Fruit fly (Drosophila melanogaster) whole organism, adult: ENCODE results near the gene CG43155.
A peak's percentile ranks its signal among the peaks of the same experiment; 100 is the strongest.

ENCODE experiments used
- CG11617 ChIP-seq: fragments of 200-800 bp; sonication (Bioruptor generic); optimal IDR thresholded peaks from 2 replicates; lab custom pipeline; 2017; ENCODE audit warnings: mild to moderate bottlenecking, missing biosample characterization, missing genetic modification reagents, missing genetic modification characterization
- CG12768 ChIP-seq: fragments of 200-800 bp; sonication (Bioruptor generic); optimal IDR thresholded peaks from 2 replicates; lab custom pipeline; 2017; ENCODE audit warnings: missing biosample characterization, missing genetic modification characterization, mild to moderate bottlenecking, moderate library complexity, missing genetic modification reagents
- CG14711 ChIP-seq: fragments of 200-800 bp; sonication (Bioruptor generic); optimal IDR thresholded peaks from 2 replicates; lab custom pipeline; 2018; ENCODE audit warnings: missing biosample characterization, mild to moderate bottlenecking, missing genetic modification characterization, moderate library complexity
- CG1620 ChIP-seq: fragments of 200-800 bp; sonication (Bioruptor generic); optimal IDR thresholded peaks from 2 replicates; lab custom pipeline; 2016; ENCODE audit warnings: missing biosample characterization, missing genetic modification characterization
- CG33017 ChIP-seq: fragments of 200-800 bp; sonication (Bioruptor generic); optimal IDR thresholded peaks from 2 replicates; lab custom pipeline; 2018; ENCODE audit warnings: missing biosample characterization, mild to moderate bottlenecking, missing genetic modification characterization, moderate library complexity
- CG5204 ChIP-seq: fragments of 200-800 bp; sonication (Bioruptor generic); optimal IDR thresholded peaks from 2 replicates; lab custom pipeline; 2016; ENCODE audit warnings: missing biosample characterization, missing genetic modification characterization
- CG7045 ChIP-seq: fragments of 200-800 bp; sonication (Bioruptor generic); optimal IDR thresholded peaks from 2 replicates; lab custom pipeline; 2017; ENCODE audit warnings: missing biosample characterization, mild to moderate bottlenecking, missing genetic modification characterization
- CG7101 ChIP-seq: fragments of 200-800 bp; sonication (Bioruptor generic); optimal IDR thresholded peaks from 2 replicates; lab custom pipeline; 2018; ENCODE audit warnings: missing biosample characterization, mild to moderate bottlenecking, missing genetic modification characterization, moderate library complexity
- Clk ChIP-seq: fragments of 200-800 bp; sonication (Bioruptor generic); optimal IDR thresholded peaks from 2 replicates; lab custom pipeline; 2017; ENCODE audit warnings: missing biosample characterization, missing genetic modification characterization
- Crg-1 ChIP-seq: fragments of 200-800 bp; sonication (Bioruptor generic); optimal IDR thresholded peaks from 2 replicates; lab custom pipeline; 2016; ENCODE audit warnings: missing biosample characterization, missing genetic modification characterization
- Hr96 ChIP-seq: fragments of 200-800 bp; sonication (Bioruptor generic); optimal IDR thresholded peaks from 2 replicates; lab custom pipeline; 2016; ENCODE audit warnings: missing biosample characterization, missing genetic modification characterization
- Mnt ChIP-seq: fragments of 200-800 bp; sonication (Bioruptor generic); optimal IDR thresholded peaks from 2 replicates; lab custom pipeline; 2016; ENCODE audit warnings: missing biosample characterization, mild to moderate bottlenecking, missing genetic modification characterization
- bab1 ChIP-seq: fragments of 200-800 bp; sonication (Bioruptor generic); optimal IDR thresholded peaks from 3 replicates; lab custom pipeline; 2019; ENCODE audit warnings: missing biosample characterization, mild to moderate bottlenecking, missing genetic modification characterization, moderate library complexity
- cic ChIP-seq: fragments of 200-800 bp; sonication (Bioruptor generic); optimal IDR thresholded peaks from 2 replicates; lab custom pipeline; 2017; ENCODE audit warnings: missing biosample characterization, mild to moderate bottlenecking, missing genetic modification characterization, moderate library complexity
- cnc ChIP-seq, 2 experiments: fragments of >200 bp; optimal IDR thresholded peaks; 2 replicates each; lab custom pipeline; 2017
- kay ChIP-seq: fragments of 200-800 bp; sonication (Bioruptor generic); peaks from one replicate; lab custom pipeline; 2016; ENCODE audit warnings: missing biosample characterization, missing genetic modification characterization, borderline replicate concordance
- ovo ChIP-seq: fragments of 200-800 bp; sonication (Bioruptor generic); optimal IDR thresholded peaks from 2 replicates; lab custom pipeline; 2016; ENCODE audit warnings: missing biosample characterization, missing genetic modification characterization
- pad ChIP-seq: fragments of 200-800 bp; sonication (Bioruptor generic); optimal IDR thresholded peaks from 3 replicates; lab custom pipeline; 2017; ENCODE audit warnings: missing biosample characterization, missing genetic modification characterization, mild to moderate bottlenecking, moderate library complexity, missing genetic modification reagents
- tj ChIP-seq: fragments of 200-800 bp; sonication (Bioruptor generic); optimal IDR thresholded peaks from 3 replicates; lab custom pipeline; 2017; ENCODE audit warnings: missing biosample characterization, mild to moderate bottlenecking, missing genetic modification characterization, moderate library complexity
- toe ChIP-seq: fragments of 200-800 bp; sonication (Bioruptor generic); optimal IDR thresholded peaks from 2 replicates; lab custom pipeline; 2016; ENCODE audit warnings: missing biosample characterization, missing genetic modification characterization

Gene CG43155

dm6 chrX:11468304-11468703, 8.7 kb downstream of the CG43155 start:
- TF ChIP-seq CG11617 (GFP tag; lab: Kevin White, UChicago) (no peak), CG5204 (GFP tag; lab: Kevin White, UChicago) (no peak), ovo (GFP tag; lab: Kevin White, UChicago) (no peak), CG14711 (tag; lab: Kevin White, UChicago) (no peak), Hr96 (GFP tag; lab: Kevin White, UChicago) (no peak), tj (no peak), bab1 (GFP tag; lab: Kevin White, UChicago) (no peak), cic (no peak), Crg-1 (no peak)

dm6 chrX:11476758-11477157, 17.2 kb downstream of the CG43155 start, which contains the start of gene Cyp4g15:
TSS of gene Cyp4g15 (plus strand) at chrX:11477058.
- no peak for TF ChIP-seq Crg-1

- peak; percentile 59 for TF ChIP-seq Mnt (GFP tag; lab: Kevin White, UChicago)
- TF ChIP-seq pad (GFP tag; lab: Kevin White, UChicago), result peak; percentile 12
- no peak for TF ChIP-seq tj
- peak; percentile 11 for TF ChIP-seq ovo (GFP tag; lab: Kevin White, UChicago)
- TF ChIP-seq bab1 (GFP tag; lab: Kevin White, UChicago), result peak; percentile 74
- TF ChIP-seq CG11617 (GFP tag; lab: Kevin White, UChicago), result no peak
- peak; percentile 37 for TF ChIP-seq CG1620 (GFP tag; lab: Kevin White, UChicago)
- peak; percentile 31 for TF ChIP-seq CG14711 (tag; lab: Kevin White, UChicago)
- TF ChIP-seq CG7101, result peak; percentile 23
These were observed 23.7 kb downstream of the CG43155 start, which contains the start of gene Uba5 for dm6 chrX:11483297-11483696. TSS of gene Uba5 (plus strand) at chrX:11483518.

- TF ChIP-seq pad (GFP tag; lab: Kevin White, UChicago) (no peak), bab1 (GFP tag; lab: Kevin White, UChicago) (peak; percentile 60)
These were observed 25.5 kb downstream of the CG43155 start, which contains the start of gene Spase25 for dm6 chrX:11485075-11485474. TSS of gene Spase25 (plus strand) at chrX:11485250.

dm6 chrX:11491473-11491872, 31.9 kb downstream of the CG43155 start, which contains the start of gene CG33235:
TSS of gene CG33235 (minus strand) at chrX:11491573.
- TF ChIP-seq Mnt (GFP tag; lab: Kevin White, UChicago) (no peak), CG33017 (tag; lab: Kevin White, UChicago) (no peak), CG14711 (tag; lab: Kevin White, UChicago) (no peak), Crg-1 (no peak), kay (GFP tag; lab: Kevin White, UChicago) (no peak), CG7101 (no peak), Hr96 (GFP tag; lab: Kevin White, UChicago) (no peak), CG11617 (GFP tag; lab: Kevin White, UChicago) (no peak), Clk (no peak), bab1 (GFP tag; lab: Kevin White, UChicago) (no peak), toe (GFP tag; lab: Kevin White, UChicago) (no peak), CG12768 (GFP tag; lab: Kevin White, UChicago) (no peak), CG5204 (GFP tag; lab: Kevin White, UChicago) (no peak), pad (GFP tag; lab: Kevin White, UChicago) (no peak), ovo (GFP tag; lab: Kevin White, UChicago) (no peak), CG1620 (GFP tag; lab: Kevin White, UChicago) (no peak), CG7045 (GFP tag; lab: Kevin White, UChicago) (no peak), cnc (optimal IDR thresholded peaks at IDR 0.05; lab: Kevin White, UChicago) (no peak)

- no peak for TF ChIP-seq CG7045 (GFP tag; lab: Kevin White, UChicago)
- TF ChIP-seq bab1 (GFP tag; lab: Kevin White, UChicago), result peak; percentile 30
- peak; percentile 6 for TF ChIP-seq kay (GFP tag; lab: Kevin White, UChicago)
These were observed 32.6 kb downstream of the CG43155 start for dm6 chrX:11492205-11492604.

- TF ChIP-seq CG11617 (GFP tag; lab: Kevin White, UChicago), result no peak
- peak; percentile 41 for TF ChIP-seq CG14711 (tag; lab: Kevin White, UChicago)
- no peak for TF ChIP-seq Crg-1
- peak; percentile 54 for TF ChIP-seq Mnt (GFP tag; lab: Kevin White, UChicago)
- peak; percentile 68 for TF ChIP-seq bab1 (GFP tag; lab: Kevin White, UChicago)
- TF ChIP-seq CG1620 (GFP tag; lab: Kevin White, UChicago), result peak; percentile 1
- no peak for TF ChIP-seq Clk
- peak; percentile 53 for TF ChIP-seq tj
- TF ChIP-seq kay (GFP tag; lab: Kevin White, UChicago), result no peak
- TF ChIP-seq CG7101, result peak; percentile 42
- TF ChIP-seq ovo (GFP tag; lab: Kevin White, UChicago), result peak; percentile 57
- TF ChIP-seq Hr96 (GFP tag; lab: Kevin White, UChicago), result no peak
These were observed 33.5 kb downstream of the CG43155 start, which contains the start of gene Drak for dm6 chrX:11492916-11493590. TSS of gene Drak (plus strand) at chrX:11493135.
